Worm (Caenorhabditis elegans): Measurements from ENCODE around the gene R02E4.2.

Gene R02E4.2

DNA sequence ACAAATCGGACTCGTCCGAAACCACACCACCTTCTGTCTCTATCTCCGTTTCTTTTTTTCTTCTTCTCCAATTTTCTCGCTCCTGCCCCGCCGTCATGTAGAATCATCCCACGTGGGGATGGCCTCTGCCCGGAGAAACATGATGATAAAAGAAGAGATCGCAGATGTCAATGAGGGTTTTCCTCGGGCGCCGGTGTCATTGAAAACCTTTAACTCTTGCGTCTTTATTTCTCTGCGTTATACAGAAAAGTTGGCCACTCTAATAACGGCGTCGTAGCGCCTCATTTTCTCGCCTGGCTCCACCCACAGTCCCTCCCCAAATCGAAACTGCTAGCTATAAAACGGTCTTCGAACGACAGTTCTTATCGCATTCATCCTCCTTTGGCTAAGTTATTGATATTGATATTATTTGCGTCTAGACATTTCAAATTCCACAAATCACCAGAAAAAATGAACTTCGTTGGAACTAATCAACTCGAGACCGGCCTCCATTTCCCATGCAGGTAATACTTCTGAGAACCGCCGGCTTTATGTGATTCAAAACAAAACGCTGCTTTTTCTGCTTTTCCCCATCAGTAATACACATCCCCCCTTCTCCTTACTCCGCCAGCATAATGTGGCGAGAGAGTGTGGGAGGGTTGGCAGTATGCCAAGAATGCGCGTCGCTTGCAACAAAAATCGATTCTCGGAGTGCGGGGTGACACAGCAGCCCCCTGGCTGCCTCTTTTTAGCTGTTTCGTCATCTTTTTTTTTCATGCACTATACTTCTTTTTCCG is 38.0 kb downstream of the R02E4.2 start:
- TF ChIP-seq ceh-6 (GFP tag; optimal IDR thresholded peaks at IDR 0.05) (no peak), C08G9.2 (tag; optimal IDR thresholded peaks at IDR 0.05) (no peak), ama-1 (optimal IDR thresholded peaks at IDR 0.05) (no peak), ztf-16 (tag; optimal IDR thresholded peaks at IDR 0.05) (no peak), ceh-2 (tag; optimal IDR thresholded peaks at IDR 0.05) (no peak), elt-4 (tag; optimal IDR thresholded peaks at IDR 0.05) (no peak), K09A11.1 (tag; optimal IDR thresholded peaks at IDR 0.05; ENCODE audit: insufficient read depth) (no peak), unc-55 (GFP tag; optimal IDR thresholded peaks at IDR 0.05) (peak; percentile 26), ceh-19 (GFP tag; optimal IDR thresholded peaks at IDR 0.05) (no peak), ceh-24 (tag; optimal IDR thresholded peaks at IDR 0.05) (no peak), nhr-232 (tag; optimal IDR thresholded peaks at IDR 0.05) (no peak), ets-4 (tag; optimal IDR thresholded peaks at IDR 0.05) (no peak), pax-1 (tag; optimal IDR thresholded peaks at IDR 0.05) (no peak), lin-11 (tag; optimal IDR thresholded peaks at IDR 0.05) (no peak), fkh-6 (tag; optimal IDR thresholded peaks at IDR 0.05) (no peak), nfya-1 (tag; optimal IDR thresholded peaks at IDR 0.05) (peak; percentile 57), ceh-34 (tag; optimal IDR thresholded peaks at IDR 0.05) (no peak), fax-1 (tag; optimal IDR thresholded peaks at IDR 0.05) (no peak), ceh-9 (tag; optimal IDR thresholded peaks at IDR 0.05) (no peak), hlh-13 (GFP tag; optimal IDR thresholded peaks at IDR 0.05) (no peak), F13H6.1 (tag; optimal IDR thresholded peaks at IDR 0.05) (peak; percentile 30), nhr-11 (tag; optimal IDR thresholded peaks at IDR 0.05) (no peak), rnt-1 (tag; optimal IDR thresholded peaks at IDR 0.05) (peak; percentile 19), che-1 (tag; optimal IDR thresholded peaks at IDR 0.05) (no peak), fkh-10 (GFP tag; optimal IDR thresholded peaks at IDR 0.05) (no peak), npax-4 (tag; optimal IDR thresholded peaks at IDR 0.05) (no peak), pros-1 (tag; optimal IDR thresholded peaks at IDR 0.05) (no peak), sox-4 (tag; optimal IDR thresholded peaks at IDR 0.05) (peak; percentile 35), K02D7.2 (tag; optimal IDR thresholded peaks at IDR 0.05) (no peak), sox-2 (GFP tag; IDR thresholded peaks at IDR 0.05) (no peak), eyg-1 (tag; optimal IDR thresholded peaks at IDR 0.05) (no peak), hlh-30 (tag; optimal IDR thresholded peaks at IDR 0.05; ENCODE audit: insufficient read depth) (no peak), ceh-22 (tag; optimal IDR thresholded peaks at IDR 0.05) (no peak), pat-9 (tag; optimal IDR thresholded peaks at IDR 0.05) (no peak), elt-2 (tag; optimal IDR thresholded peaks at IDR 0.05) (no peak), tbx-7 (tag; optimal IDR thresholded peaks at IDR 0.05) (no peak), hlh-15 (tag; optimal IDR thresholded peaks at IDR 0.05) (no peak), ceh-18 (tag; optimal IDR thresholded peaks at IDR 0.05) (peak; percentile 67), pag-3 (tag; optimal IDR thresholded peaks at IDR 0.05; ENCODE audit: borderline replicate concordance) (no peak), syd-9 (tag; optimal IDR thresholded peaks at IDR 0.05) (no peak), ceh-30 (tag; optimal IDR thresholded peaks at IDR 0.05) (no peak), ceh-31 (tag; optimal IDR thresholded peaks at IDR 0.05) (peak; percentile 43), hlh-8 (tag; optimal IDR thresholded peaks at IDR 0.05) (no peak), ceh-14 (tag; optimal IDR thresholded peaks at IDR 0.05) (peak; percentile 47), Y22D7AL.16 (tag; optimal IDR thresholded peaks at IDR 0.05) (no peak), lim-6 (tag; optimal IDR thresholded peaks at IDR 0.05) (no peak), zip-5 (tag; optimal IDR thresholded peaks at IDR 0.05) (no peak), gmeb-2 (tag; optimal IDR thresholded peaks at IDR 0.05) (no peak), unc-42 (tag; optimal IDR thresholded peaks at IDR 0.05) (peak; percentile 38), hlh-6 (tag; optimal IDR thresholded peaks at IDR 0.05) (no peak), madf-2 (tag; optimal IDR thresholded peaks at IDR 0.05) (no peak), pha-4 (tag; optimal IDR thresholded peaks at IDR 0.05) (no peak), pha-2 (tag; optimal IDR thresholded peaks at IDR 0.05) (no peak)
